Worm (Caenorhabditis elegans) whole organism, young adult: Measurements from ENCODE around the gene best-22.

Experiments used
- B0019.2 ChIP-seq: fragments of 200-800 bp; sonication (Bioruptor generic); conservative IDR thresholded peaks from 2 replicates; pipeline ENCODE4 v1.3.6; 2022; ENCODE audit warnings: missing genetic modification reagents, missing genetic modification characterization, missing compliant biosample characterization
- C06A6.2 ChIP-seq: fragments of 200-800 bp; sonication (Bioruptor generic); conservative IDR thresholded peaks from 2 replicates; pipeline ENCODE4 v1.3.6; 2022; ENCODE audit warnings: missing genetic modification characterization, missing compliant biosample characterization
- D2030.7 ChIP-seq: fragments of 200-800 bp; sonication (Bioruptor generic); IDR thresholded peaks from 2 replicates; pipeline ENCODE4 v1.3.6; 2022; ENCODE audit warnings: missing genetic modification reagents, missing genetic modification characterization, missing compliant biosample characterization
- F10E7.11 ChIP-seq: sonication (generic microtip); optimal IDR thresholded peaks from 2 replicates; lab custom pipeline; 2017; ENCODE audit warnings: mild to moderate bottlenecking, missing genetic modification characterization, moderate library complexity, missing compliant biosample characterization
- F52B5.7 ChIP-seq: sonication (generic microtip); optimal IDR thresholded peaks from 2 replicates; lab custom pipeline; 2016; ENCODE audit warnings: mild to moderate bottlenecking, missing genetic modification characterization, missing compliant biosample characterization
- F57A8.1 ChIP-seq: fragments of 200-800 bp; sonication (Bioruptor generic); optimal IDR thresholded peaks from 2 replicates; lab custom pipeline; 2018; ENCODE audit warnings: mild to moderate bottlenecking, missing genetic modification characterization, moderate library complexity, missing compliant biosample characterization
- Y53F4B.3 ChIP-seq: fragments of 200-800 bp; sonication (Bioruptor generic); IDR thresholded peaks from 2 replicates; pipeline ENCODE4 v1.3.6; 2022; ENCODE audit warnings: missing genetic modification reagents, missing genetic modification characterization, missing compliant biosample characterization
- ZK185.1 ChIP-seq: sonication (generic microtip); optimal IDR thresholded peaks from 2 replicates; lab custom pipeline; 2016; ENCODE audit warnings: mild to moderate bottlenecking, missing genetic modification characterization, missing compliant biosample characterization; ENCODE audit not compliant: poor library complexity, severe bottlenecking
- aptf-2 ChIP-seq: fragments of 200-800 bp; sonication (Bioruptor generic); conservative IDR thresholded peaks from 2 replicates; pipeline ENCODE4 v1.3.6; 2022; ENCODE audit warnings: missing genetic modification reagents, missing genetic modification characterization, missing compliant biosample characterization
- bed-1 ChIP-seq: fragments of 200-800 bp; sonication (Bioruptor generic); IDR thresholded peaks from 2 replicates; pipeline ENCODE4 v1.3.6; 2022; ENCODE audit warnings: missing genetic modification reagents, missing genetic modification characterization, missing compliant biosample characterization
- ceh-79 ChIP-seq: sonication (generic microtip); optimal IDR thresholded peaks from 2 replicates; lab custom pipeline; 2017; ENCODE audit warnings: mild to moderate bottlenecking, missing genetic modification characterization, missing compliant biosample characterization
- ceh-91 ChIP-seq: fragments of 200-800 bp; sonication (Bioruptor generic); IDR thresholded peaks from 2 replicates; pipeline ENCODE4 v1.3.6; 2022; ENCODE audit warnings: missing genetic modification reagents, missing genetic modification characterization, missing compliant biosample characterization
- dpl-1 ChIP-seq: fragments of 150-350 bp; optimal IDR thresholded peaks from 2 replicates; lab custom pipeline; 2014; ENCODE audit warnings: missing biosample characterization, missing genetic modification reagents, missing genetic modification characterization
- efl-1 ChIP-seq: fragments of 150-350 bp; optimal IDR thresholded peaks from 2 replicates; lab custom pipeline; 2014; ENCODE audit warnings: missing biosample characterization, missing genetic modification reagents, missing genetic modification characterization
- ekl-4 ChIP-seq: fragments of 200-800 bp; sonication (Bioruptor generic); IDR thresholded peaks from 2 replicates; pipeline ENCODE4 v1.3.6; 2022; ENCODE audit warnings: missing genetic modification reagents, missing genetic modification characterization, missing compliant biosample characterization
- ets-4 ChIP-seq: fragments of 200-800 bp; sonication (Bioruptor generic); optimal IDR thresholded peaks from 2 replicates; lab custom pipeline; 2018; ENCODE audit warnings: mild to moderate bottlenecking, missing genetic modification characterization, missing compliant biosample characterization
- him-1 ChIP-seq: sonication (generic microtip); optimal IDR thresholded peaks from 2 replicates; lab custom pipeline; 2016; ENCODE audit warnings: missing genotype, missing genetic modification reagents, missing genetic modification characterization, missing compliant biosample characterization
- hlh-12 ChIP-seq: sonication (generic microtip); optimal IDR thresholded peaks from 2 replicates; lab custom pipeline; 2016; ENCODE audit warnings: missing genetic modification characterization, missing compliant biosample characterization
- hlh-26 ChIP-seq: fragments of 200-800 bp; sonication (Bioruptor generic); conservative IDR thresholded peaks from 2 replicates; pipeline ENCODE4 v1.3.6; 2022; ENCODE audit warnings: missing genetic modification reagents, missing genetic modification characterization, missing compliant biosample characterization
- hmg-1.2 ChIP-seq: fragments of 200-800 bp; sonication (Bioruptor generic); IDR thresholded peaks from 2 replicates; pipeline ENCODE4 v1.3.6; 2022; ENCODE audit warnings: missing genetic modification reagents, missing genetic modification characterization, missing compliant biosample characterization
- hrde-1 ChIP-seq: sonication (generic microtip); optimal IDR thresholded peaks from 2 replicates; lab custom pipeline; 2016; ENCODE audit warnings: missing genetic modification characterization, mild to moderate bottlenecking, missing compliant biosample characterization, moderate library complexity, missing genotype, missing genetic modification reagents, borderline replicate concordance
- hsf-1 ChIP-seq: fragments of 200-800 bp; sonication (Bioruptor generic); IDR thresholded peaks from 2 replicates; pipeline ENCODE4 v1.3.6; 2022; ENCODE audit warnings: missing genetic modification reagents, missing genetic modification characterization, missing compliant biosample characterization
- let-607 ChIP-seq, 2 experiments: fragments of 200-800 bp in 1 of 2; sonication (Bioruptor generic) in 1 of 2; sonication (generic microtip) in 1 of 2; optimal IDR thresholded peaks; 2 replicates each; lab custom pipeline; 2016 to 2018; ENCODE audit warnings: mild to moderate bottlenecking in 2 of 2, missing compliant biosample characterization in 2 of 2, missing genetic modification characterization in 2 of 2, moderate library complexity in 2 of 2, missing genotype in 1 of 2
- madf-3 ChIP-seq: fragments of 200-800 bp; sonication (Bioruptor generic); IDR thresholded peaks from 2 replicates; pipeline ENCODE4 v1.3.6; 2022; ENCODE audit warnings: missing genetic modification reagents, missing genetic modification characterization, missing compliant biosample characterization
- mel-28 ChIP-seq: sonication (generic microtip); optimal IDR thresholded peaks from 2 replicates; lab custom pipeline; 2016; ENCODE audit warnings: borderline replicate concordance, mild to moderate bottlenecking, missing genetic modification characterization, missing compliant biosample characterization
- mxl-1 ChIP-seq: sonication (generic microtip); optimal IDR thresholded peaks from 2 replicates; lab custom pipeline; 2016; ENCODE audit warnings: missing genetic modification characterization, missing compliant biosample characterization
- nhr-120 ChIP-seq: fragments of 200-800 bp; sonication (Bioruptor generic); IDR thresholded peaks from 2 replicates; pipeline ENCODE4 v1.3.6; 2022; ENCODE audit warnings: missing genetic modification characterization, missing compliant biosample characterization
- nhr-179 ChIP-seq: sonication (generic microtip); optimal IDR thresholded peaks from 2 replicates; lab custom pipeline; 2016; ENCODE audit warnings: mild to moderate bottlenecking, missing genetic modification characterization, missing compliant biosample characterization
- nhr-80 ChIP-seq: sonication (generic microtip); optimal IDR thresholded peaks from 2 replicates; lab custom pipeline; 2016; ENCODE audit warnings: missing genetic modification characterization, missing compliant biosample characterization
- nhr-90 ChIP-seq: sonication (generic microtip); optimal IDR thresholded peaks from 2 replicates; lab custom pipeline; 2016; ENCODE audit warnings: missing genotype, mild to moderate bottlenecking, missing genetic modification characterization, missing compliant biosample characterization
- pbrm-1 ChIP-seq: fragments of 200-800 bp; sonication (Bioruptor generic); IDR thresholded peaks from 2 replicates; pipeline ENCODE4 v1.3.6; 2022; ENCODE audit warnings: missing genetic modification reagents, missing genetic modification characterization, missing compliant biosample characterization
- rec-8 ChIP-seq, 2 experiments: sonication (generic microtip); optimal IDR thresholded peaks; 2 replicates each; lab custom pipeline; 2016; ENCODE audit warnings: mild to moderate bottlenecking in 2 of 2, missing genetic modification characterization in 2 of 2, missing genetic modification reagents in 2 of 2, missing genotype in 2 of 2, missing biosample characterization in 1 of 2, missing compliant biosample characterization in 1 of 2, moderate library complexity in 1 of 2
- repo-1 ChIP-seq: sonication (generic microtip); optimal IDR thresholded peaks from 2 replicates; lab custom pipeline; 2017; ENCODE audit warnings: mild to moderate bottlenecking, missing genetic modification characterization, missing compliant biosample characterization
- sdz-38 ChIP-seq: sonication (generic microtip); optimal IDR thresholded peaks from 2 replicates; lab custom pipeline; 2016; ENCODE audit warnings: missing genotype, missing genetic modification characterization, missing compliant biosample characterization
- snpc-1.3 ChIP-seq: sonication (generic microtip); optimal IDR thresholded peaks from 2 replicates; lab custom pipeline; 2017; ENCODE audit warnings: missing genetic modification characterization, mild to moderate bottlenecking, missing compliant biosample characterization, antibody characterized with exemption, moderate library complexity, missing genotype, missing genetic modification reagents; ENCODE audit not compliant: insufficient read depth
- snpc-3.4 ChIP-seq: sonication (generic microtip); optimal IDR thresholded peaks from 2 replicates; lab custom pipeline; 2017; ENCODE audit warnings: missing genetic modification characterization, mild to moderate bottlenecking, missing compliant biosample characterization, antibody characterized with exemption, moderate library complexity, missing genotype, missing genetic modification reagents
- snpc-4 ChIP-seq, 5 experiments: fragments of 150-350 bp in 1 of 5; sonication (generic microtip) in 4 of 5; optimal IDR thresholded peaks; 2 replicates each; lab custom pipeline; 2014 to 2018; ENCODE audit warnings: missing genetic modification characterization in 5 of 5, missing biosample characterization in 3 of 5, antibody characterized with exemption in 2 of 5, mild to moderate bottlenecking in 2 of 5, missing compliant biosample characterization in 2 of 5, missing genotype in 2 of 5, moderate library complexity in 2 of 5, missing genetic modification reagents in 1 of 5
- somi-1 ChIP-seq: fragments of 200-800 bp; sonication (Bioruptor generic); optimal IDR thresholded peaks from 2 replicates; lab custom pipeline; 2018; ENCODE audit warnings: mild to moderate bottlenecking, missing genetic modification characterization, missing compliant biosample characterization
- sptf-2 ChIP-seq: fragments of 200-800 bp; sonication (Bioruptor generic); optimal IDR thresholded peaks from 2 replicates; lab custom pipeline; 2018; ENCODE audit warnings: mild to moderate bottlenecking, missing genetic modification characterization, missing compliant biosample characterization
- tbx-9 ChIP-seq: sonication (generic microtip); optimal IDR thresholded peaks from 2 replicates; lab custom pipeline; 2016; ENCODE audit warnings: borderline replicate concordance, missing genetic modification characterization, inconsistent platforms, missing compliant biosample characterization
- unc-62 ChIP-seq: fragments of 150-350 bp; optimal IDR thresholded peaks from 2 replicates; lab custom pipeline; 2014; ENCODE audit warnings: missing biosample characterization, missing genetic modification reagents, missing genetic modification characterization
- zfh-2 ChIP-seq: fragments of 200-800 bp; sonication (Bioruptor generic); conservative IDR thresholded peaks from 2 replicates; pipeline ENCODE4 v1.3.6; 2022; ENCODE audit warnings: missing genetic modification reagents, missing genetic modification characterization, missing compliant biosample characterization
- zim-3 ChIP-seq: sonication (generic microtip); optimal IDR thresholded peaks from 2 replicates; lab custom pipeline; 2017; ENCODE audit warnings: mild to moderate bottlenecking, missing genetic modification characterization, moderate library complexity, missing compliant biosample characterization
- ztf-22 ChIP-seq: fragments of 200-800 bp; sonication (Bioruptor generic); optimal IDR thresholded peaks from 2 replicates; lab custom pipeline; 2018; ENCODE audit warnings: mild to moderate bottlenecking, missing genetic modification characterization, moderate library complexity, missing compliant biosample characterization
- ztf-25 ChIP-seq: fragments of 200-800 bp; sonication (Bioruptor generic); IDR thresholded peaks from 2 replicates; pipeline ENCODE4 v1.3.6; 2022; ENCODE audit warnings: missing genetic modification reagents, missing genetic modification characterization, missing compliant biosample characterization
- ztf-26 ChIP-seq: sonication (generic microtip); optimal IDR thresholded peaks from 2 replicates; lab custom pipeline; 2017; ENCODE audit warnings: missing genetic modification characterization, missing compliant biosample characterization
- ztf-28 ChIP-seq: fragments of 200-800 bp; sonication (Bioruptor generic); IDR thresholded peaks from 2 replicates; pipeline ENCODE4 v1.3.6; 2022; ENCODE audit warnings: missing genetic modification reagents, missing genetic modification characterization, missing compliant biosample characterization
- ztf-3 ChIP-seq: fragments of 200-800 bp; sonication (Bioruptor generic); optimal IDR thresholded peaks from 2 replicates; lab custom pipeline; 2018; ENCODE audit warnings: mild to moderate bottlenecking, missing genetic modification characterization, missing compliant biosample characterization

The best-22 gene

DNA sequence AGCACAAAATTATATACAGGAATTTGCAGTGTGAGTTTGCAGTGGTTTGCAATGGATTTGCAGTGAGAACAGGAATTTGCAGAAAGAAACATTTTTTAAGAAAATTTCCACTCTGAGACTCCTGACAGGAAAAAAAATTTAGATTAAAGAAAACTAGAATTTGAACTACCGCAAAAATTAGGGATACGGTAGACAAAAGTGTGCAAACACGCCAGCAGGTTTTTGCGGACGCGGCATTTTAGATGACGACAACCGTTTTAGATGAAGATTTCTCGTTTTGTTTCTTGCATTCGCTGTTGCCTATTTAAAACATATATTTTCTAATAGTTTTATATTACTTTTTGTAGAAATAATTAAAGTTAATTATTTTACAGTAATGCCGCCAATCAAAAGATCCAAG lies 22.1 kb downstream of the best-22 start, which contains the start of gene wdr-46 (continued):
- TF ChIP-seq hrde-1 (no peak), F10E7.11 (tag; lab: Kevin White, UChicago) (no peak), ztf-3 (GFP tag; lab: Kevin White, UChicago) (no peak), sdz-38 (tag; lab: Kevin White, UChicago) (no peak), let-607 (tag; optimal IDR thresholded peaks at IDR 0.05; lab: Kevin White, UChicago) (no peak), somi-1 (no peak), ZK185.1 (tag; lab: Kevin White, UChicago) (peak; percentile 42), ztf-26 (peak; percentile 17), sptf-2 (GFP tag; lab: Kevin White, UChicago) (no peak), snpc-3.4 (tag; lab: Kevin White, UChicago) (no peak), ekl-4 (GFP tag; lab: Robert Waterston, UW) (peak; percentile 75), snpc-4 (GFP tag; optimal IDR thresholded peaks at IDR 0.05; lab: Kevin White, UChicago) (no peak), snpc-4 (tag; optimal IDR thresholded peaks at IDR 0.05; lab: Kevin White, UChicago) (peak in 3 of 4 experiments; percentile 11 to 57 (median 21)), snpc-1.3 (tag; lab: Kevin White, UChicago) (no peak), tbx-9 (tag; lab: Kevin White, UChicago) (no peak), nhr-120 (GFP tag; lab: Robert Waterston, UW) (no peak), F57A8.1 (no peak), hmg-1.2 (GFP tag; lab: Robert Waterston, UW) (peak; percentile 45), hsf-1 (GFP tag; lab: Robert Waterston, UW) (no peak), ztf-28 (GFP tag; lab: Robert Waterston, UW) (no peak), nhr-179 (tag; lab: Kevin White, UChicago) (no peak), bed-1 (GFP tag; lab: Robert Waterston, UW) (no peak), aptf-2 (no peak), efl-1 (GFP tag; lab: Kevin White, UChicago) (peak; percentile 84), madf-3 (GFP tag; lab: Robert Waterston, UW) (0 out of 2 replicates have a peak, but pooled peaks have one; percentile 35), zfh-2 (GFP tag; lab: Robert Waterston, UW) (no peak), C06A6.2 (GFP tag; lab: Robert Waterston, UW) (0 out of 2 replicates have a peak, but pooled peaks have one; percentile 29), ceh-79 (no peak), hlh-26 (GFP tag; lab: Robert Waterston, UW) (no peak), F52B5.7 (no peak), Y53F4B.3 (GFP tag; lab: Robert Waterston, UW) (no peak), repo-1 (no peak), B0019.2 (GFP tag; lab: Robert Waterston, UW) (no peak), ztf-25 (GFP tag; lab: Robert Waterston, UW) (no peak), dpl-1 (GFP tag; lab: Kevin White, UChicago) (peak; percentile 84), rec-8 (tag; optimal IDR thresholded peaks at IDR 0.05; lab: Kevin White, UChicago) (no peak), ets-4 (GFP tag; lab: Kevin White, UChicago) (no peak), mel-28 (tag; lab: Kevin White, UChicago) (no peak), ztf-22 (GFP tag; lab: Kevin White, UChicago) (no peak), ceh-91 (no peak), mxl-1 (no peak), nhr-80 (tag; lab: Kevin White, UChicago) (no peak), pbrm-1 (GFP tag; lab: Robert Waterston, UW) (peak; percentile 60), hlh-12 (tag; lab: Kevin White, UChicago) (no peak), unc-62 (GFP tag; lab: Kevin White, UChicago) (no peak), him-1 (tag; lab: Kevin White, UChicago) (peak; percentile 60), zim-3 (tag; lab: Kevin White, UChicago) (no peak), nhr-90 (tag; lab: Kevin White, UChicago) (no peak), D2030.7 (0 out of 2 replicates have a peak, but pooled peaks have one; percentile 26)
